Fruit fly (Drosophila melanogaster) whole organism, wandering third instar larva: ENCODE measurements around the gene Hs2st.

Source experiments
- Hr78 ChIP-seq: fragments of >200 bp; optimal IDR thresholded peaks from 2 replicates; lab custom pipeline; 2017; ENCODE audit warnings: missing biosample characterization, missing genetic modification characterization
- Hr83 ChIP-seq: fragments of 200-300 bp; sonication (Bioruptor generic); optimal IDR thresholded peaks from 2 replicates; lab custom pipeline; 2016; ENCODE audit warnings: missing biosample characterization, mild to moderate bottlenecking, missing genetic modification characterization, moderate library complexity; ENCODE audit not compliant: poor library complexity, severe bottlenecking
- Myc ChIP-seq: fragments of >200 bp; optimal IDR thresholded peaks from 2 replicates; lab custom pipeline; 2017
- brk ChIP-seq: fragments of 200-800 bp; sonication (Bioruptor generic); optimal IDR thresholded peaks from 2 replicates; lab custom pipeline; 2016; ENCODE audit warnings: missing biosample characterization, mild to moderate bottlenecking, missing genetic modification characterization
- h ChIP-seq: fragments of 200-800 bp; sonication (Bioruptor generic); optimal IDR thresholded peaks from 3 replicates; lab custom pipeline; 2016; ENCODE audit warnings: missing biosample characterization, mild to moderate bottlenecking, missing genetic modification characterization
- lola ChIP-seq: fragments of >200 bp; optimal IDR thresholded peaks from 2 replicates; lab custom pipeline; 2017; ENCODE audit warnings: missing biosample characterization, missing genetic modification characterization

Hs2st gene

DNA sequence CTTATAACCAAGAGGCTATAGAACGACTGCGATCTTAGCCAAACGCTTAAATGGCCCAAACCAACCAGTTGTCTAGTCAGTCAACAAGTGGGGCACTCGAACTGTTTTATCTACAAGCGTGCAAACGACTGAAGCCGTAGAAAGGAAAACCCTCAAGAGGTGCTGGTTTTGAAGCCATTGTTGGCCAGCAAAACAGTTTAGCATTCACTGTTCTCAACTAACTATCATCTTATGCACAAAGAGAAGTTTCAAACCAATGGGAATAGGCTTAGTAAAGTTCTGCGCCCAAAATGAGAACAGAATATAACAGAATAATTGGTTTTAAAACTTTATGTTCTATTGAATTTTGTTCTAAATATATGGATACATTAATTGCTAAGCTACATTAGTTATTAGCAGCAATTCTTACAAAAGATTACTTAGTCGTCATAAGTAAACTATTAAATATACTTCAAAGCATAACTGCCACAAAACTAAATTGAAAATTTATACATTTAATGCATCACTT lies 50.8 kb downstream of the Hs2st start, which contains the start of gene CG31798:
CG31798 (plus strand) TSS at position 458 of the 508 bp plus-strand sequence.
- TF ChIP-seq Hr78 (GFP tag; lab: Kevin White, UChicago) (no peak), h (no peak), Myc (lab: Kevin White, UChicago) (peak; percentile 89), lola (no peak), brk (GFP tag; lab: Kevin White, UChicago) (no peak), Hr83 (no peak)
- TF ChIP-seq, all 38 proteins: peak for 1
